Fruit fly (Drosophila melanogaster) whole organism, embryonic: ENCODE data around the gene Jon65Aiii.

Source experiments
- CG12104 ChIP-seq: fragments of 200-800 bp; sonication (Bioruptor generic); optimal IDR thresholded peaks from 3 replicates; lab custom pipeline; 2016; ENCODE audit warnings: missing biosample characterization, missing genetic modification characterization
- CG13424 ChIP-seq: fragments of 200-800 bp; sonication (Bioruptor generic); optimal IDR thresholded peaks from 2 replicates; lab custom pipeline; 2019; ENCODE audit warnings: missing biosample characterization, mild to moderate bottlenecking, missing genetic modification characterization, moderate library complexity
- CG2120 ChIP-seq: fragments of 200-800 bp; sonication (Bioruptor generic); optimal IDR thresholded peaks from 3 replicates; lab custom pipeline; 2016; ENCODE audit warnings: missing biosample characterization, missing genetic modification characterization
- E2f1 ChIP-seq: fragments of 200-800 bp; sonication (Bioruptor generic); IDR thresholded peaks from 2 replicates; pipeline ENCODE4 v1.3.6; 2022; ENCODE audit warnings: missing biosample characterization, missing genetic modification characterization
- mld ChIP-seq: fragments of 200-800 bp; sonication (Bioruptor generic); IDR thresholded peaks from 3 replicates; pipeline ENCODE4 v1.3.6; 2022; ENCODE audit warnings: missing biosample characterization, missing genetic modification characterization; ENCODE audit not compliant: partially characterized antibody

DNA sequence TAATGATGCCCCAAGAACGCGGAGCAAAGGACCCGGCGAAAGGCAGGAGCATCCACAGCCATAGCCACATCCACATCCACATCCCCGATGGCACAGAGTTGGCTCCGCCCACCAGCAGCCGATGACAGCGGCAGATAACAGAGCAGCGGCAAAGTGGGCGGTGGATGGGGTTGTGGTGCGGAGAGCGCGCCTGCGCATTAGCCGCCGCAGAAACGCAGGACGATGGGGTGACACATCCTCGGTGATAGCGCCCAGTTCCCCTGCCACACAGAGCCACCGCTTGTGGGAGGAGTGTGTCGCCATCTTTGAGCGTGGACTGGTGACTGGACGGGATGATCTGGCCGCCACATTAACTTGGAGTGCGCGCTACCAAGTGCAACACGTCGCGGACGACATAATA, 46.7 kb downstream of the Jon65Aiii start, which contains the start of gene Ets65A:
- no peak for TF ChIP-seq CG2120 (GFP tag; lab: Kevin White, UChicago)
- TF ChIP-seq CG13424 (tag; lab: Kevin White, UChicago), result no peak
- TF ChIP-seq E2f1, result no peak
- TF ChIP-seq mld, result no peak
- TF ChIP-seq CG12104 (GFP tag; lab: Kevin White, UChicago), result no peak
